Fruit fly (Drosophila melanogaster) whole organism, wandering third instar larva: Measurements from ENCODE around the gene CG15803.

Experiments
- Dfd ChIP-seq: fragments of >200 bp; optimal IDR thresholded peaks from 2 replicates; lab custom pipeline; 2017; ENCODE audit warnings: missing biosample characterization, missing genetic modification characterization
- foxo ChIP-seq, 2 experiments: fragments of 200-800 bp; sonication (Bioruptor generic); optimal IDR thresholded peaks; 2 replicates in 1 of 2; 3 replicates in 1 of 2; lab custom pipeline; 2016 to 2017; ENCODE audit warnings: missing biosample characterization in 2 of 2, missing genetic modification characterization in 2 of 2

- TF ChIP-seq Dfd (no peak), foxo (GFP tag; optimal IDR thresholded peaks at IDR 0.05; lab: Kevin White, UChicago) (peak in 1 of 2 experiments; percentile 80)
Observed at dm6 chr3R:18404713-18405112, 44.2 kb upstream of the CG15803 start, which contains the start of gene CG7685.
